Worm (Caenorhabditis elegans) whole organism, early embryonic: ENCODE results near the gene F56C3.10.

Source experiments
- F13C5.2 ChIP-seq: sonication (generic microtip); optimal IDR thresholded peaks from 2 replicates; lab custom pipeline; 2017; ENCODE audit warnings: mild to moderate bottlenecking, missing genetic modification characterization, inconsistent platforms, missing compliant biosample characterization
- aly-1 ChIP-seq: sonication (generic microtip); optimal IDR thresholded peaks from 2 replicates; lab custom pipeline; 2016; ENCODE audit warnings: missing genetic modification characterization, missing compliant biosample characterization
- ama-1 ChIP-seq: fragments of 150-350 bp; optimal IDR thresholded peaks from 2 replicates; lab custom pipeline; 2014
- ceh-36 ChIP-seq: sonication (generic microtip); optimal IDR thresholded peaks from 2 replicates; lab custom pipeline; 2016; ENCODE audit warnings: missing genetic modification characterization, inconsistent platforms, missing compliant biosample characterization
- ets-7 ChIP-seq: sonication (generic microtip); optimal IDR thresholded peaks from 2 replicates; lab custom pipeline; 2016; ENCODE audit warnings: missing genotype, missing genetic modification characterization, missing compliant biosample characterization
- flt-1 ChIP-seq: fragments of 200-800 bp; sonication (Bioruptor generic); IDR thresholded peaks from 2 replicates; pipeline ENCODE4 v1.3.6; 2022; ENCODE audit warnings: missing genetic modification characterization, missing compliant biosample characterization
- hmg-4 ChIP-seq: fragments of 200-800 bp; sonication (Bioruptor generic); optimal IDR thresholded peaks from 2 replicates; lab custom pipeline; 2018; ENCODE audit warnings: mild to moderate bottlenecking, missing genetic modification characterization, missing compliant biosample characterization
- hnd-1 ChIP-seq: sonication (generic microtip); optimal IDR thresholded peaks from 2 replicates; lab custom pipeline; 2016; ENCODE audit warnings: missing genetic modification characterization, missing compliant biosample characterization
- pes-1 ChIP-seq: fragments of 200-800 bp; sonication (Bioruptor generic); IDR thresholded peaks from 2 replicates; pipeline ENCODE4 v1.3.6; 2022; ENCODE audit warnings: missing genetic modification reagents, missing genetic modification characterization, missing compliant biosample characterization
- scrt-1 ChIP-seq: fragments of 200-800 bp; sonication (Bioruptor generic); IDR thresholded peaks from 2 replicates; pipeline ENCODE4 v1.3.6; 2022; ENCODE audit warnings: missing genetic modification characterization, missing compliant biosample characterization
- sea-1 ChIP-seq: fragments of 200-800 bp; sonication (Bioruptor generic); conservative IDR thresholded peaks from 2 replicates; pipeline ENCODE4 v1.3.6; 2022; ENCODE audit warnings: missing genetic modification characterization, missing compliant biosample characterization
- tbx-11 ChIP-seq: fragments of 200-800 bp; sonication (Bioruptor generic); IDR thresholded peaks from 2 replicates; pipeline ENCODE4 v1.3.6; 2022; ENCODE audit warnings: missing genetic modification characterization, missing compliant biosample characterization
- tra-4 ChIP-seq: sonication (generic microtip); optimal IDR thresholded peaks from 2 replicates; lab custom pipeline; 2017; ENCODE audit warnings: missing genetic modification characterization, missing compliant biosample characterization

- TF ChIP-seq hnd-1 (no peak), ama-1 (lab: Kevin White, UChicago) (no peak), sea-1 (no peak), flt-1 (GFP tag; lab: Robert Waterston, UW) (no peak), hmg-4 (GFP tag; lab: Kevin White, UChicago) (no peak), F13C5.2 (tag; lab: Kevin White, UChicago) (no peak), ets-7 (tag; lab: Kevin White, UChicago) (no peak), scrt-1 (no peak), tra-4 (tag; lab: Kevin White, UChicago) (no peak), tbx-11 (GFP tag; lab: Robert Waterston, UW) (no peak), pes-1 (GFP tag; lab: Robert Waterston, UW) (no peak), aly-1 (tag; lab: Kevin White, UChicago) (no peak), ceh-36 (tag; lab: Kevin White, UChicago) (no peak)
Measured at ce11 chrX:1337834-1338233, 43.6 kb downstream of the F56C3.10 start.
